Fruit fly (Drosophila melanogaster) whole organism, embryonic: ENCODE results near the gene Myo10A.

Source experiments
- B-H1 ChIP-seq: fragments of 200-800 bp; sonication (Bioruptor generic); IDR thresholded peaks from 3 replicates; pipeline ENCODE4 v1.3.6; 2022; ENCODE audit warnings: missing biosample characterization, missing genetic modification characterization
- CG10565 ChIP-seq: fragments of 200-800 bp; sonication (Bioruptor generic); optimal IDR thresholded peaks from 3 replicates; lab custom pipeline; 2016; ENCODE audit warnings: missing biosample characterization, mild to moderate bottlenecking, missing genetic modification characterization
- CG11696 ChIP-seq: fragments of 200-800 bp; sonication (Bioruptor generic); IDR thresholded peaks from 2 replicates; pipeline ENCODE4 v1.3.6; 2022; ENCODE audit warnings: missing biosample characterization, missing genetic modification characterization
- CG12219 ChIP-seq: fragments of 200-800 bp; sonication (Bioruptor generic); optimal IDR thresholded peaks from 3 replicates; lab custom pipeline; 2018; ENCODE audit warnings: missing biosample characterization, mild to moderate bottlenecking, missing genetic modification characterization
- CG13287 ChIP-seq: fragments of 200-800 bp; sonication (Bioruptor generic); IDR thresholded peaks from 2 replicates; pipeline ENCODE4 v1.3.6; 2022; ENCODE audit warnings: missing biosample characterization, missing genetic modification characterization; ENCODE audit not compliant: partially characterized antibody
- CG13296 ChIP-seq: fragments of 200-800 bp; sonication (Bioruptor generic); optimal IDR thresholded peaks from 3 replicates; lab custom pipeline; 2018; ENCODE audit warnings: missing biosample characterization, mild to moderate bottlenecking, missing genetic modification characterization
- CG13624 ChIP-seq: fragments of 200-800 bp; sonication (Bioruptor generic); optimal IDR thresholded peaks from 2 replicates; lab custom pipeline; 2016; ENCODE audit warnings: missing biosample characterization, missing genetic modification characterization
- CG15696 ChIP-seq: fragments of 200-800 bp; sonication (Bioruptor generic); optimal IDR thresholded peaks from 2 replicates; lab custom pipeline; 2019; ENCODE audit warnings: missing biosample characterization, mild to moderate bottlenecking, missing genetic modification characterization, moderate library complexity
- CG16863 ChIP-seq: fragments of 200-800 bp; sonication (Bioruptor generic); optimal IDR thresholded peaks from 3 replicates; lab custom pipeline; 2016; ENCODE audit warnings: missing biosample characterization, missing genetic modification characterization
- CG1792 ChIP-seq: fragments of 200-800 bp; sonication (Bioruptor generic); optimal IDR thresholded peaks from 2 replicates; lab custom pipeline; 2016; ENCODE audit warnings: missing biosample characterization, missing genetic modification characterization
- CG18011 ChIP-seq: fragments of 200-800 bp; sonication (Bioruptor generic); optimal IDR thresholded peaks from 2 replicates; lab custom pipeline; 2017; ENCODE audit warnings: missing biosample characterization, missing genetic modification characterization, mild to moderate bottlenecking, moderate library complexity, missing genotype
- CG18262 ChIP-seq: fragments of 200-800 bp; optimal IDR thresholded peaks from 3 replicates; lab custom pipeline; 2019; ENCODE audit warnings: missing biosample characterization, mild to moderate bottlenecking, missing genetic modification characterization, moderate library complexity
- CG18619 ChIP-seq: fragments of 200-800 bp; sonication (Bioruptor generic); optimal IDR thresholded peaks from 3 replicates; lab custom pipeline; 2017; ENCODE audit warnings: missing biosample characterization, mild to moderate bottlenecking, missing genetic modification characterization
- CG18764 ChIP-seq: fragments of 200-800 bp; sonication (Bioruptor generic); optimal IDR thresholded peaks from 3 replicates; lab custom pipeline; 2016; ENCODE audit warnings: missing biosample characterization, missing genetic modification characterization
- CG2120 ChIP-seq: fragments of 200-800 bp; sonication (Bioruptor generic); optimal IDR thresholded peaks from 3 replicates; lab custom pipeline; 2016; ENCODE audit warnings: missing biosample characterization, missing genetic modification characterization
- CG30431 ChIP-seq: fragments of 200-800 bp; sonication (Bioruptor generic); optimal IDR thresholded peaks from 2 replicates; lab custom pipeline; 2017; ENCODE audit warnings: missing biosample characterization, missing genetic modification characterization
- CG32532 ChIP-seq: fragments of 200-800 bp; sonication (Bioruptor generic); IDR thresholded peaks from 2 replicates; pipeline ENCODE4 v1.3.6; 2022; ENCODE audit warnings: missing biosample characterization, missing genetic modification characterization
- CG34422 ChIP-seq: fragments of 200-800 bp; sonication (Bioruptor generic); IDR thresholded peaks from 3 replicates; pipeline ENCODE4 v1.3.6; 2022; ENCODE audit warnings: missing biosample characterization, missing genetic modification characterization
- CG3995 ChIP-seq: fragments of 200-800 bp; sonication (Bioruptor generic); optimal IDR thresholded peaks from 3 replicates; lab custom pipeline; 2016; ENCODE audit warnings: missing biosample characterization, missing genetic modification characterization
- CG6654 ChIP-seq: fragments of 200-800 bp; sonication (Bioruptor generic); optimal IDR thresholded peaks from 2 replicates; lab custom pipeline; 2017; ENCODE audit warnings: missing biosample characterization, mild to moderate bottlenecking, missing genetic modification characterization
- CG6791 ChIP-seq: fragments of 200-800 bp; sonication (Bioruptor generic); IDR thresholded peaks from 3 replicates; pipeline ENCODE4 v1.3.6; 2022; ENCODE audit warnings: missing biosample characterization, missing genetic modification characterization; ENCODE audit not compliant: partially characterized antibody
- CG7963 ChIP-seq: fragments of 200-800 bp; sonication (Bioruptor generic); IDR thresholded peaks from 3 replicates; pipeline ENCODE4 v1.3.6; 2022; ENCODE audit warnings: missing biosample characterization, missing genetic modification characterization; ENCODE audit not compliant: partially characterized antibody
- CG8359 ChIP-seq: fragments of 200-800 bp; sonication (Bioruptor generic); optimal IDR thresholded peaks from 2 replicates; lab custom pipeline; 2017; ENCODE audit warnings: missing biosample characterization, mild to moderate bottlenecking, missing genetic modification characterization, borderline replicate concordance
- CG9932 ChIP-seq: fragments of 200-800 bp; sonication (Bioruptor generic); IDR thresholded peaks from 2 replicates; pipeline ENCODE4 v1.3.6; 2022; ENCODE audit warnings: missing biosample characterization, missing genetic modification characterization
- Doc2 ChIP-seq: fragments of 200-800 bp; sonication (Bioruptor generic); IDR thresholded peaks from 2 replicates; pipeline ENCODE4 v1.3.6; 2022; ENCODE audit warnings: missing biosample characterization, missing genetic modification characterization
- Dref ChIP-seq: fragments of 200-800 bp; sonication (Bioruptor generic); IDR thresholded peaks from 2 replicates; pipeline ENCODE4 v1.3.6; 2022; ENCODE audit warnings: missing biosample characterization, missing genetic modification characterization
- HLH54F ChIP-seq: fragments of 200-800 bp; sonication (Bioruptor generic); optimal IDR thresholded peaks from 3 replicates; lab custom pipeline; 2016; ENCODE audit warnings: missing biosample characterization, missing genetic modification characterization
- Meics ChIP-seq: fragments of 200-800 bp; sonication (Bioruptor generic); optimal IDR thresholded peaks from 2 replicates; lab custom pipeline; 2017; ENCODE audit warnings: missing biosample characterization, mild to moderate bottlenecking, missing genetic modification characterization
- Scr ChIP-seq: fragments of 200-800 bp; sonication (Bioruptor generic); IDR thresholded peaks from 2 replicates; pipeline ENCODE4 v1.3.6; 2022; ENCODE audit warnings: missing biosample characterization, missing genetic modification characterization; ENCODE audit not compliant: partially characterized antibody
- Sry-δ ChIP-seq: fragments of 200-800 bp; sonication (Bioruptor generic); optimal IDR thresholded peaks from 2 replicates; lab custom pipeline; 2016; ENCODE audit warnings: missing biosample characterization, missing genetic modification characterization
- Trl ChIP-seq, 3 experiments: fragments of >200 bp in 2 of 3; fragments of 200-800 bp in 1 of 3; sonication (Bioruptor generic) in 1 of 3; optimal IDR thresholded peaks; 2 replicates in 1 of 3; 3 replicates in 2 of 3; lab custom pipeline; 2016 to 2017; ENCODE audit warnings: missing biosample characterization in 1 of 3, missing genetic modification characterization in 1 of 3
- ase ChIP-seq: fragments of 200-800 bp; sonication (Bioruptor generic); IDR thresholded peaks from 3 replicates; pipeline ENCODE4 v1.3.6; 2022; ENCODE audit warnings: missing biosample characterization, missing genetic modification characterization
- ato ChIP-seq: fragments of 200-800 bp; sonication (Bioruptor generic); IDR thresholded peaks from 2 replicates; pipeline ENCODE4 v1.3.6; 2022; ENCODE audit warnings: missing biosample characterization, missing genetic modification characterization; ENCODE audit not compliant: partially characterized antibody
- bbx ChIP-seq: fragments of 200-800 bp; sonication (Bioruptor generic); IDR thresholded peaks from 2 replicates; pipeline ENCODE4 v1.3.6; 2022; ENCODE audit warnings: missing biosample characterization, missing genetic modification characterization; ENCODE audit not compliant: partially characterized antibody
- br ChIP-seq: fragments of >200 bp; optimal IDR thresholded peaks from 2 replicates; lab custom pipeline; 2017
- bsh ChIP-seq, 2 experiments: fragments of 200-800 bp; sonication (Bioruptor generic); optimal IDR thresholded peaks; 2 replicates each; lab custom pipeline; 2017 to 2018; ENCODE audit warnings: mild to moderate bottlenecking in 2 of 2, missing biosample characterization in 2 of 2, missing genetic modification characterization in 2 of 2, moderate library complexity in 1 of 2
- cwo ChIP-seq: fragments of 200-800 bp; sonication (Bioruptor generic); optimal IDR thresholded peaks from 3 replicates; lab custom pipeline; 2017; ENCODE audit warnings: missing biosample characterization, missing genetic modification characterization, mild to moderate bottlenecking, moderate library complexity, missing genetic modification reagents
- da ChIP-seq: fragments of 200-800 bp; sonication (Bioruptor generic); optimal IDR thresholded peaks from 2 replicates; lab custom pipeline; 2016; ENCODE audit warnings: missing biosample characterization, missing genetic modification characterization
- dmrt11E ChIP-seq: fragments of 200-800 bp; sonication (Bioruptor generic); optimal IDR thresholded peaks from 3 replicates; lab custom pipeline; 2018; ENCODE audit warnings: missing biosample characterization, mild to moderate bottlenecking, missing genetic modification characterization, moderate library complexity
- emc ChIP-seq: fragments of 200-800 bp; sonication (Bioruptor generic); optimal IDR thresholded peaks from 2 replicates; lab custom pipeline; 2016; ENCODE audit warnings: missing biosample characterization, missing genetic modification characterization
- fd64A ChIP-seq: fragments of 200-800 bp; sonication (Bioruptor generic); optimal IDR thresholded peaks from 3 replicates; lab custom pipeline; 2018; ENCODE audit warnings: missing biosample characterization, mild to moderate bottlenecking, missing genetic modification characterization
- hb ChIP-seq: fragments of 200-800 bp; sonication (Bioruptor generic); IDR thresholded peaks from 3 replicates; pipeline ENCODE4 v1.3.6; 2022; ENCODE audit warnings: missing biosample characterization, missing genetic modification characterization; ENCODE audit not compliant: partially characterized antibody
- hth ChIP-seq: fragments of >200 bp; optimal IDR thresholded peaks from 2 replicates; lab custom pipeline; 2017; ENCODE audit warnings: inconsistent platforms
- jigr1 ChIP-seq: fragments of 200-800 bp; sonication (Bioruptor generic); IDR thresholded peaks from 3 replicates; pipeline ENCODE4 v1.3.6; 2022; ENCODE audit warnings: missing biosample characterization, missing genetic modification characterization
- lola ChIP-seq, 3 experiments: fragments of >200 bp in 2 of 3; fragments of 200-800 bp in 1 of 3; sonication (Bioruptor generic) in 1 of 3; optimal IDR thresholded peaks; 2 replicates each; lab custom pipeline; 2017 to 2019; ENCODE audit warnings: missing biosample characterization in 3 of 3, missing genetic modification characterization in 3 of 3, mild to moderate bottlenecking in 1 of 3, moderate library complexity in 1 of 3
- mam ChIP-seq: fragments of 200-800 bp; sonication (Bioruptor generic); optimal IDR thresholded peaks from 3 replicates; lab custom pipeline; 2016; ENCODE audit warnings: missing biosample characterization, missing genetic modification characterization
- org-1 ChIP-seq: fragments of 200-800 bp; sonication (Bioruptor generic); optimal IDR thresholded peaks from 2 replicates; lab custom pipeline; 2017; ENCODE audit warnings: missing biosample characterization, missing genetic modification characterization
- pzg ChIP-seq: fragments of 200-800 bp; sonication (Bioruptor generic); optimal IDR thresholded peaks from 3 replicates; lab custom pipeline; 2018; ENCODE audit warnings: missing biosample characterization, mild to moderate bottlenecking, missing genetic modification characterization, moderate library complexity
- tin ChIP-seq: fragments of 200-800 bp; sonication (Bioruptor generic); optimal IDR thresholded peaks from 3 replicates; lab custom pipeline; 2016; ENCODE audit warnings: missing biosample characterization, missing genetic modification characterization
- zf30C ChIP-seq: fragments of 200-800 bp; sonication (Bioruptor generic); optimal IDR thresholded peaks from 3 replicates; lab custom pipeline; 2018; ENCODE audit warnings: missing biosample characterization, mild to moderate bottlenecking, missing genetic modification characterization

Myo10A gene

dm6 chrX:10936599-10936998 is 6.0 kb downstream of the Myo10A start (continued):
- TF ChIP-seq CG6791 (GFP tag; lab: Robert Waterston, UW) (no peak), mam (GFP tag; lab: Kevin White, UChicago) (peak; percentile 75), ato (GFP tag; lab: Robert Waterston, UW) (no peak), CG10565 (GFP tag; lab: Kevin White, UChicago) (peak; percentile 9), bsh (GFP tag; optimal IDR thresholded peaks at IDR 0.05; lab: Kevin White, UChicago) (peak in 1 of 2 experiments; percentile 89), bbx (GFP tag; lab: Robert Waterston, UW) (no peak), CG32532 (GFP tag; lab: Robert Waterston, UW) (peak; percentile 83), CG18764 (GFP tag; lab: Kevin White, UChicago) (peak; percentile 64), Dref (GFP tag; lab: Robert Waterston, UW) (no peak), CG30431 (no peak), fd64A (GFP tag; lab: Kevin White, UChicago) (peak; percentile 48), Scr (GFP tag; lab: Robert Waterston, UW) (no peak), Meics (GFP tag; lab: Kevin White, UChicago) (peak; percentile 82), CG1792 (peak; percentile 50), CG8359 (peak; percentile 42), CG34422 (GFP tag; lab: Robert Waterston, UW) (peak; percentile 77), br (lab: Kevin White, UChicago) (no peak), da (GFP tag; lab: Kevin White, UChicago) (no peak), B-H1 (peak; percentile 76), Sry-δ (GFP tag; lab: Kevin White, UChicago) (peak; percentile 41), CG13296 (GFP tag; lab: Kevin White, UChicago) (peak; percentile 88), hth (no peak), zf30C (GFP tag; lab: Kevin White, UChicago) (peak; percentile 67), cwo (GFP tag; lab: Kevin White, UChicago) (peak; percentile 76), CG16863 (peak; percentile 73), HLH54F (GFP tag; lab: Kevin White, UChicago) (peak; percentile 70), tin (peak; percentile 79), CG18011 (GFP tag; lab: Kevin White, UChicago) (peak; percentile 8), CG12219 (GFP tag; lab: Kevin White, UChicago) (peak; percentile 82), org-1 (peak; percentile 70), CG13624 (GFP tag; lab: Kevin White, UChicago) (peak; percentile 80), Doc2 (GFP tag; lab: Robert Waterston, UW) (no peak), dmrt11E (tag; lab: Kevin White, UChicago) (peak; percentile 49), CG18262 (tag; lab: Kevin White, UChicago) (peak; percentile 78), CG11696 (peak; percentile 70), CG3995 (peak; percentile 28), CG7963 (GFP tag; lab: Robert Waterston, UW) (no peak), emc (GFP tag; lab: Kevin White, UChicago) (peak; percentile 39), hb (no peak), lola (GFP tag; optimal IDR thresholded peaks at IDR 0.05; lab: Kevin White, UChicago) (peak in 1 of 3 experiments; percentile 67), CG13287 (GFP tag; lab: Robert Waterston, UW) (no peak), ase (GFP tag; lab: Robert Waterston, UW) (peak; percentile 73; the same call in 2 of the 3 replicates), CG15696 (tag; lab: Kevin White, UChicago) (peak; percentile 44), jigr1 (GFP tag; lab: Robert Waterston, UW) (peak; percentile 21; the same call in 1 of the 3 replicates), Trl (optimal IDR thresholded peaks at IDR 0.05; lab: Kevin White, UChicago) (no peak), Trl (GFP tag; optimal IDR thresholded peaks at IDR 0.05; lab: Kevin White, UChicago) (peak; percentile 83), pzg (no peak), CG2120 (GFP tag; lab: Kevin White, UChicago) (peak; percentile 80), CG6654 (GFP tag; lab: Kevin White, UChicago) (peak; percentile 40), CG18619 (peak; percentile 60), CG9932 (GFP tag; lab: Robert Waterston, UW) (peak; percentile 84)
